Worm (Caenorhabditis elegans) whole organism, L4 larva: ENCODE measurements around the gene vps-36.

Experiments used
- F10B5.3 ChIP-seq: sonication (generic microtip); optimal IDR thresholded peaks from 2 replicates; lab custom pipeline; 2016; ENCODE audit warnings: mild to moderate bottlenecking, missing genetic modification characterization, missing compliant biosample characterization
- F37D6.2 ChIP-seq: sonication (generic microtip); optimal IDR thresholded peaks from 2 replicates; lab custom pipeline; 2016; ENCODE audit warnings: mild to moderate bottlenecking, missing genetic modification characterization, missing compliant biosample characterization
- F49E8.2 ChIP-seq: sonication (generic microtip); optimal IDR thresholded peaks from 2 replicates; lab custom pipeline; 2016; ENCODE audit warnings: missing compliant biosample characterization, mild to moderate bottlenecking, missing genetic modification characterization, borderline replicate concordance
- T20F7.1 ChIP-seq: fragments of 200-800 bp; sonication (Bioruptor generic); optimal IDR thresholded peaks from 2 replicates; lab custom pipeline; 2018; ENCODE audit warnings: mild to moderate bottlenecking, missing genetic modification characterization, missing compliant biosample characterization
- Y105C5A.15 ChIP-seq: fragments of 200-800 bp; sonication (Bioruptor generic); IDR thresholded peaks from 2 replicates; pipeline ENCODE4 v1.3.6; 2022; ENCODE audit warnings: missing genetic modification characterization, missing compliant biosample characterization
- ZK337.2 ChIP-seq: fragments of 200-800 bp; sonication (Bioruptor generic); IDR thresholded peaks from 2 replicates; pipeline ENCODE4 v1.3.6; 2022; ENCODE audit warnings: missing genetic modification reagents, missing genetic modification characterization, missing compliant biosample characterization
- aha-1 ChIP-seq: fragments of 150-350 bp; peaks from one replicate; lab custom pipeline; 2014; ENCODE audit warnings: missing biosample characterization, missing genetic modification characterization
- ama-1 ChIP-seq: fragments of 150-350 bp; optimal IDR thresholded peaks from 2 replicates; lab custom pipeline; 2014; ENCODE audit warnings: inconsistent platforms, mixed read lengths
- arid-1 ChIP-seq: fragments of 200-800 bp; sonication (Bioruptor generic); conservative IDR thresholded peaks from 2 replicates; pipeline ENCODE4 v1.3.6; 2022; ENCODE audit warnings: missing genetic modification reagents, missing genetic modification characterization, missing compliant biosample characterization
- ceh-20 ChIP-seq: fragments of 200-800 bp; sonication (Bioruptor generic); IDR thresholded peaks from 2 replicates; pipeline ENCODE4 v1.3.6; 2022; ENCODE audit warnings: missing genetic modification reagents, missing genetic modification characterization, missing compliant biosample characterization
- ceh-28 ChIP-seq: fragments of 150-350 bp; optimal IDR thresholded peaks from 2 replicates; lab custom pipeline; 2014; ENCODE audit warnings: missing biosample characterization, missing genetic modification reagents, missing genetic modification characterization
- ces-1 ChIP-seq: fragments of 150-350 bp; sonication (generic microtip); optimal IDR thresholded peaks from 4 replicates; lab custom pipeline; 2014; ENCODE audit warnings: missing biosample characterization, missing genetic modification reagents, missing genetic modification characterization
- ctbp-1 ChIP-seq: fragments of 200-800 bp; sonication (Bioruptor generic); IDR thresholded peaks from 2 replicates; pipeline ENCODE4 v1.3.6; 2022; ENCODE audit warnings: missing genetic modification reagents, missing genetic modification characterization, missing compliant biosample characterization
- daf-12 ChIP-seq: fragments of 150-350 bp; optimal IDR thresholded peaks from 2 replicates; lab custom pipeline; 2014; ENCODE audit warnings: missing biosample characterization, missing genetic modification reagents, missing genetic modification characterization
- daf-16 ChIP-seq, 3 experiments: sonication (generic microtip); optimal IDR thresholded peaks; 2 replicates each; lab custom pipeline; 2016 to 2017; ENCODE audit warnings: missing genetic modification characterization in 3 of 3, missing genetic modification reagents in 3 of 3, mild to moderate bottlenecking in 2 of 3, missing compliant biosample characterization in 2 of 3, missing biosample characterization in 1 of 3, moderate library complexity in 1 of 3
- daf-19 ChIP-seq: fragments of 200-800 bp; sonication (Bioruptor generic); conservative IDR thresholded peaks from 2 replicates; pipeline ENCODE4 v1.3.6; 2022; ENCODE audit warnings: missing genetic modification characterization, missing compliant biosample characterization
- dpl-1 ChIP-seq: fragments of 150-350 bp; optimal IDR thresholded peaks from 2 replicates; lab custom pipeline; 2014; ENCODE audit warnings: missing biosample characterization, missing genetic modification reagents, missing genetic modification characterization
- duxl-1 ChIP-seq: sonication (generic microtip); optimal IDR thresholded peaks from 2 replicates; lab custom pipeline; 2016; ENCODE audit warnings: mild to moderate bottlenecking, missing genetic modification characterization, moderate library complexity, missing compliant biosample characterization; ENCODE audit not compliant: poor library complexity
- dve-1 ChIP-seq: sonication (generic microtip); optimal IDR thresholded peaks from 2 replicates; lab custom pipeline; 2017; ENCODE audit warnings: antibody characterized with exemption, mild to moderate bottlenecking, missing genetic modification characterization, missing compliant biosample characterization; ENCODE audit not compliant: insufficient read depth
- egl-43 ChIP-seq: fragments of 200-800 bp; sonication (Bioruptor generic); IDR thresholded peaks from 2 replicates; pipeline ENCODE4 v1.3.6; 2022; ENCODE audit warnings: missing genetic modification reagents, missing genetic modification characterization, missing compliant biosample characterization
- hif-1 ChIP-seq, 2 experiments: sonication (generic microtip); optimal IDR thresholded peaks; 2 replicates each; lab custom pipeline; 2016 to 2017; ENCODE audit warnings: missing compliant biosample characterization in 2 of 2, missing genetic modification characterization in 2 of 2, missing genetic modification reagents in 2 of 2, missing genotype in 2 of 2, mild to moderate bottlenecking in 1 of 2
- hlh-11 ChIP-seq: fragments of 200-800 bp; sonication (Bioruptor generic); optimal IDR thresholded peaks from 2 replicates; lab custom pipeline; 2018; ENCODE audit warnings: mild to moderate bottlenecking, missing genetic modification characterization, missing compliant biosample characterization
- hmg-1.1 ChIP-seq: fragments of 200-800 bp; sonication (Bioruptor generic); IDR thresholded peaks from 2 replicates; pipeline ENCODE4 v1.3.6; 2022; ENCODE audit warnings: missing genetic modification reagents, missing genetic modification characterization, missing compliant biosample characterization
- lim-7 ChIP-seq: fragments of 200-800 bp; sonication (Bioruptor generic); IDR thresholded peaks from 2 replicates; pipeline ENCODE4 v1.3.6; 2022; ENCODE audit warnings: missing genetic modification characterization, missing compliant biosample characterization
- lin-13 ChIP-seq: fragments of 150-350 bp; optimal IDR thresholded peaks from 2 replicates; lab custom pipeline; 2014; ENCODE audit warnings: missing biosample characterization, missing genetic modification reagents, missing genetic modification characterization
- lin-29 ChIP-seq: fragments of 200-800 bp; sonication (Bioruptor generic); IDR thresholded peaks from 2 replicates; pipeline ENCODE4 v1.3.6; 2022; ENCODE audit warnings: missing genetic modification reagents, missing genetic modification characterization, missing compliant biosample characterization
- lin-38 ChIP-seq: fragments of 200-800 bp; sonication (Bioruptor generic); IDR thresholded peaks from 2 replicates; pipeline ENCODE4 v1.3.6; 2022; ENCODE audit warnings: missing genetic modification reagents, missing genetic modification characterization, missing compliant biosample characterization
- lir-3 ChIP-seq: sonication (generic microtip); optimal IDR thresholded peaks from 2 replicates; lab custom pipeline; 2016; ENCODE audit warnings: mild to moderate bottlenecking, missing genetic modification characterization, missing compliant biosample characterization
- lsy-2 ChIP-seq, 2 experiments: fragments of 150-350 bp in 1 of 2; sonication (generic microtip) in 1 of 2; optimal IDR thresholded peaks; 2 replicates each; lab custom pipeline; 2014 to 2017; ENCODE audit warnings: missing biosample characterization in 2 of 2, missing genetic modification characterization in 2 of 2
- madf-9 ChIP-seq: fragments of 200-800 bp; sonication (Bioruptor generic); conservative IDR thresholded peaks from 2 replicates; pipeline ENCODE4 v1.3.6; 2022; ENCODE audit warnings: missing genetic modification reagents, missing genetic modification characterization, missing compliant biosample characterization
- mdl-1 ChIP-seq, 2 experiments: fragments of 150-350 bp in 1 of 2; sonication (generic microtip) in 1 of 2; optimal IDR thresholded peaks; 2 replicates each; lab custom pipeline; 2014 to 2017; ENCODE audit warnings: missing biosample characterization in 2 of 2, missing genetic modification characterization in 2 of 2
- mdt-29 ChIP-seq: fragments of 200-800 bp; sonication (Bioruptor generic); IDR thresholded peaks from 2 replicates; pipeline ENCODE4 v1.3.6; 2022; ENCODE audit warnings: missing genetic modification reagents, missing genetic modification characterization, missing compliant biosample characterization
- mep-1 ChIP-seq: fragments of 150-350 bp; sonication (generic microtip); optimal IDR thresholded peaks from 3 replicates; lab custom pipeline; 2014; ENCODE audit warnings: missing biosample characterization, missing genetic modification characterization
- mes-2 ChIP-seq: sonication (generic microtip); optimal IDR thresholded peaks from 2 replicates; lab custom pipeline; 2016; ENCODE audit warnings: missing genotype, mild to moderate bottlenecking, missing genetic modification characterization, missing compliant biosample characterization; ENCODE audit not compliant: poor library complexity, severe bottlenecking
- mxl-3 ChIP-seq: fragments of 200-800 bp; sonication (Bioruptor generic); optimal IDR thresholded peaks from 2 replicates; lab custom pipeline; 2018; ENCODE audit warnings: mild to moderate bottlenecking, missing genetic modification characterization, missing compliant biosample characterization
- nhr-11 ChIP-seq: fragments of 150-350 bp; optimal IDR thresholded peaks from 2 replicates; lab custom pipeline; 2014; ENCODE audit warnings: missing biosample characterization, missing genetic modification characterization
- nhr-28 ChIP-seq: fragments of 150-350 bp; optimal IDR thresholded peaks from 2 replicates; lab custom pipeline; 2014; ENCODE audit warnings: missing biosample characterization, missing genetic modification characterization
- nhr-41 ChIP-seq: fragments of 200-800 bp; sonication (Bioruptor generic); IDR thresholded peaks from 2 replicates; pipeline ENCODE4 v1.3.6; 2022; ENCODE audit warnings: missing genetic modification reagents, missing genetic modification characterization, missing compliant biosample characterization
- nhr-42 ChIP-seq: fragments of 200-800 bp; sonication (Bioruptor generic); IDR thresholded peaks from 2 replicates; pipeline ENCODE4 v1.3.6; 2022; ENCODE audit warnings: missing genetic modification characterization, missing compliant biosample characterization
- nhr-48 ChIP-seq: sonication (generic microtip); optimal IDR thresholded peaks from 2 replicates; lab custom pipeline; 2016; ENCODE audit warnings: mild to moderate bottlenecking, missing genetic modification characterization, missing compliant biosample characterization
- nhr-6 ChIP-seq: fragments of 150-350 bp; optimal IDR thresholded peaks from 2 replicates; lab custom pipeline; 2014; ENCODE audit warnings: missing biosample characterization, missing genetic modification characterization
- nhr-77 ChIP-seq: fragments of 150-350 bp; optimal IDR thresholded peaks from 2 replicates; lab custom pipeline; 2014; ENCODE audit warnings: missing biosample characterization, missing genetic modification characterization
- set-16 ChIP-seq: fragments of 200-800 bp; sonication (Bioruptor generic); IDR thresholded peaks from 2 replicates; pipeline ENCODE4 v1.3.6; 2022; ENCODE audit warnings: missing genetic modification reagents, missing genetic modification characterization, missing compliant biosample characterization
- skn-1 ChIP-seq: fragments of 150-350 bp; optimal IDR thresholded peaks from 2 replicates; lab custom pipeline; 2014; ENCODE audit warnings: missing biosample characterization, missing genetic modification characterization
- snpc-1.2 ChIP-seq: fragments of 200-800 bp; sonication (Bioruptor generic); IDR thresholded peaks from 2 replicates; pipeline ENCODE4 v1.3.6; 2022; ENCODE audit warnings: missing genetic modification reagents, missing genetic modification characterization, missing compliant biosample characterization
- vab-7 ChIP-seq: fragments of 200-800 bp; sonication (Bioruptor generic); IDR thresholded peaks from 2 replicates; pipeline ENCODE4 v1.3.6; 2022; ENCODE audit warnings: missing genetic modification reagents, missing genetic modification characterization, missing compliant biosample characterization
- zag-1 ChIP-seq: fragments of 150-350 bp; optimal IDR thresholded peaks from 2 replicates; lab custom pipeline; 2014; ENCODE audit warnings: missing biosample characterization, missing genetic modification characterization

vps-36 gene

ce11 chrV:10965501-10965900 lies 5.0 kb upstream of the vps-36 start, which contains the start of the genes ctf-4 and eef-1G (continued):
- peak; percentile 99 for TF ChIP-seq lin-38 (GFP tag; lab: Robert Waterston, UW)
- peak; percentile 64 to 89 for TF ChIP-seq daf-16 (GFP tag; optimal IDR thresholded peaks at IDR 0.05; lab: Kevin White, UChicago)
- peak; percentile 86 for TF ChIP-seq daf-16 (tag; optimal IDR thresholded peaks at IDR 0.05; lab: Kevin White, UChicago)
- peak; percentile 51 for TF ChIP-seq F49E8.2 (tag; lab: Kevin White, UChicago)
- TF ChIP-seq mes-2 (tag; lab: Kevin White, UChicago) = peak; percentile 93
- TF ChIP-seq, all 104 proteins: peak for 73

ce11 chrV:10961448-10961870 lies 990 bp upstream of the vps-36 start:
- TF ChIP-seq dpl-1 (GFP tag; lab: Kevin White, UChicago) (peak; percentile 6), nhr-48 (peak; percentile 40), set-16 (peak; percentile 45), T20F7.1 (GFP tag; lab: Kevin White, UChicago) (peak; percentile 25), Y105C5A.15 (GFP tag; lab: Robert Waterston, UW) (no peak), snpc-1.2 (GFP tag; lab: Robert Waterston, UW) (no peak), vab-7 (GFP tag; lab: Robert Waterston, UW) (no peak), hlh-11 (tag; lab: Kevin White, UChicago) (peak; percentile 84), nhr-41 (GFP tag; lab: Robert Waterston, UW) (0 out of 2 replicates have a peak, but pooled peaks have one; percentile 32), skn-1 (tag; lab: Kevin White, UChicago) (no peak), ctbp-1 (peak; percentile 84), mes-2 (tag; lab: Kevin White, UChicago) (peak; percentile 7), daf-12 (no peak), ceh-20 (GFP tag; lab: Robert Waterston, UW) (peak; percentile 56), duxl-1 (tag; lab: Kevin White, UChicago) (no peak), nhr-11 (tag; lab: Kevin White, UChicago) (peak; percentile 86), mdt-29 (no peak), aha-1 (tag; lab: Kevin White, UChicago) (no peak), lin-38 (GFP tag; lab: Robert Waterston, UW) (peak; percentile 60), lin-29 (GFP tag; lab: Robert Waterston, UW) (no peak), nhr-6 (tag; lab: Kevin White, UChicago) (no peak), nhr-77 (no peak), ceh-28 (tag; lab: Kevin White, UChicago) (no peak), nhr-28 (tag; lab: Kevin White, UChicago) (peak; percentile 28), ces-1 (GFP tag; lab: Kevin White, UChicago) (peak; percentile 68), madf-9 (no peak), ZK337.2 (GFP tag; lab: Robert Waterston, UW) (no peak), egl-43 (0 out of 2 replicates have a peak, but pooled peaks have one; percentile 50), zag-1 (tag; lab: Kevin White, UChicago) (peak; percentile 12), nhr-42 (peak; percentile 65; the same call in 1 of the 2 replicates), lir-3 (tag; lab: Kevin White, UChicago) (no peak), lim-7 (GFP tag; lab: Robert Waterston, UW) (no peak), mep-1 (tag; lab: Kevin White, UChicago) (peak; percentile 60), daf-16 (GFP tag; optimal IDR thresholded peaks at IDR 0.05; lab: Kevin White, UChicago) (peak in 1 of 2 experiments; percentile 87), daf-16 (tag; optimal IDR thresholded peaks at IDR 0.05; lab: Kevin White, UChicago) (peak; percentile 53), dve-1 (tag; lab: Kevin White, UChicago) (peak; percentile 52), hmg-1.1 (GFP tag; lab: Robert Waterston, UW) (peak; percentile 64; the same call in 1 of the 2 replicates), lsy-2 (tag; optimal IDR thresholded peaks at IDR 0.05; lab: Kevin White, UChicago) (peak; percentile 24 to 57), mdl-1 (tag; optimal IDR thresholded peaks at IDR 0.05; lab: Kevin White, UChicago) (peak in 1 of 2 experiments; percentile 2), ama-1 (lab: Kevin White, UChicago) (peak; percentile 6), mxl-3 (GFP tag; lab: Kevin White, UChicago) (peak; percentile 29), lin-13 (peak; percentile 35), F10B5.3 (tag; lab: Kevin White, UChicago) (no peak), F37D6.2 (peak; percentile 60), arid-1 (GFP tag; lab: Robert Waterston, UW) (0 out of 2 replicates have a peak, but pooled peaks have one; percentile 19), daf-19 (GFP tag; lab: Robert Waterston, UW) (0 out of 2 replicates have a peak, but pooled peaks have one; percentile 38), hif-1 (tag; optimal IDR thresholded peaks at IDR 0.05; lab: Kevin White, UChicago) (peak in 1 of 2 experiments; percentile 66)
